Worm (Caenorhabditis elegans) whole organism, L3 larva: ENCODE measurements around the gene F13A2.2.

Experiments
- R02D3.7 ChIP-seq: fragments of 150-350 bp; optimal IDR thresholded peaks from 2 replicates; lab custom pipeline; 2014; ENCODE audit warnings: missing biosample characterization, missing genetic modification characterization
- ZK546.5 ChIP-seq: sonication (generic microtip); optimal IDR thresholded peaks from 2 replicates; lab custom pipeline; 2017; ENCODE audit warnings: missing biosample characterization, missing genetic modification characterization
- aly-2 ChIP-seq: fragments of 150-350 bp; optimal IDR thresholded peaks from 2 replicates; lab custom pipeline; 2014; ENCODE audit warnings: missing biosample characterization, missing genetic modification characterization
- ceh-16 ChIP-seq: sonication (generic microtip); optimal IDR thresholded peaks from 2 replicates; lab custom pipeline; 2017; ENCODE audit warnings: missing biosample characterization, missing genetic modification characterization
- ceh-28 ChIP-seq: fragments of 150-350 bp; optimal IDR thresholded peaks from 2 replicates; lab custom pipeline; 2014; ENCODE audit warnings: missing biosample characterization, missing genetic modification reagents, missing genetic modification characterization
- ceh-82 ChIP-seq: fragments of 150-350 bp; optimal IDR thresholded peaks from 2 replicates; lab custom pipeline; 2014; ENCODE audit warnings: missing biosample characterization, missing genetic modification characterization
- ceh-9 ChIP-seq: sonication (generic microtip); optimal IDR thresholded peaks from 2 replicates; lab custom pipeline; 2018; ENCODE audit warnings: missing biosample characterization, missing genetic modification characterization
- daf-12 ChIP-seq: fragments of 150-350 bp; optimal IDR thresholded peaks from 2 replicates; lab custom pipeline; 2014; ENCODE audit warnings: missing biosample characterization, missing genetic modification reagents, missing genetic modification characterization
- egl-27 ChIP-seq: sonication (generic microtip); optimal IDR thresholded peaks from 4 replicates; lab custom pipeline; 2017; ENCODE audit warnings: missing biosample characterization, missing genetic modification reagents, missing genetic modification characterization
- egl-5 ChIP-seq: fragments of 150-350 bp; optimal IDR thresholded peaks from 2 replicates; lab custom pipeline; 2017; ENCODE audit warnings: missing biosample characterization, missing genetic modification reagents, missing genetic modification characterization, inconsistent platforms
- elt-3 ChIP-seq, 3 experiments: fragments of 150-350 bp in 1 of 3; sonication (generic microtip) in 2 of 3; optimal IDR thresholded peaks; 2 replicates in 2 of 3; 4 replicates in 1 of 3; lab custom pipeline; 2014 to 2017; ENCODE audit warnings: missing biosample characterization in 3 of 3, missing genetic modification characterization in 3 of 3
- fkh-10 ChIP-seq: sonication (generic microtip); optimal IDR thresholded peaks from 2 replicates; lab custom pipeline; 2017; ENCODE audit warnings: missing biosample characterization, missing genetic modification reagents, missing genetic modification characterization
- fkh-2 ChIP-seq: fragments of 150-350 bp; optimal IDR thresholded peaks from 2 replicates; lab custom pipeline; 2014; ENCODE audit warnings: missing biosample characterization, missing genetic modification reagents, missing genetic modification characterization
- fos-1 ChIP-seq: fragments of 150-350 bp; optimal IDR thresholded peaks from 2 replicates; lab custom pipeline; 2014; ENCODE audit warnings: missing biosample characterization, missing genetic modification characterization
- hmg-11 ChIP-seq: sonication (generic microtip); optimal IDR thresholded peaks from 2 replicates; lab custom pipeline; 2016; ENCODE audit warnings: missing genetic modification characterization, missing compliant biosample characterization
- jun-1 ChIP-seq: fragments of 150-350 bp; optimal IDR thresholded peaks from 2 replicates; lab custom pipeline; 2014; ENCODE audit warnings: missing biosample characterization, missing genetic modification reagents, missing genetic modification characterization
- lin-15B ChIP-seq: fragments of 150-350 bp; optimal IDR thresholded peaks from 2 replicates; lab custom pipeline; 2014; ENCODE audit warnings: missing biosample characterization, missing genetic modification characterization
- lsy-12 ChIP-seq: sonication (generic microtip); optimal IDR thresholded peaks from 2 replicates; lab custom pipeline; 2016; ENCODE audit warnings: mild to moderate bottlenecking, missing genetic modification characterization, missing compliant biosample characterization
- mdl-1 ChIP-seq: fragments of 150-350 bp; optimal IDR thresholded peaks from 2 replicates; lab custom pipeline; 2014; ENCODE audit warnings: missing biosample characterization, missing genetic modification characterization
- mml-1 ChIP-seq: fragments of 150-350 bp; sonication (generic microtip); optimal IDR thresholded peaks from 3 replicates; lab custom pipeline; 2014; ENCODE audit warnings: missing biosample characterization, missing genetic modification characterization
- nfya-1 ChIP-seq: sonication (generic microtip); optimal IDR thresholded peaks from 2 replicates; lab custom pipeline; 2017; ENCODE audit warnings: missing genetic modification characterization, mild to moderate bottlenecking, missing compliant biosample characterization, antibody characterized with exemption, moderate library complexity; ENCODE audit not compliant: insufficient read depth
- nhr-11 ChIP-seq: fragments of 150-350 bp; optimal IDR thresholded peaks from 2 replicates; lab custom pipeline; 2014; ENCODE audit warnings: missing biosample characterization, missing genetic modification characterization
- nhr-12 ChIP-seq: fragments of 150-350 bp; optimal IDR thresholded peaks from 2 replicates; lab custom pipeline; 2014; ENCODE audit warnings: missing biosample characterization, missing genetic modification characterization
- nhr-23 ChIP-seq: fragments of 150-350 bp; optimal IDR thresholded peaks from 2 replicates; lab custom pipeline; 2014; ENCODE audit warnings: missing biosample characterization, missing genetic modification reagents, missing genetic modification characterization
- nhr-237 ChIP-seq: fragments of 150-350 bp; optimal IDR thresholded peaks from 2 replicates; lab custom pipeline; 2014; ENCODE audit warnings: missing biosample characterization, missing genetic modification characterization
- nhr-25 ChIP-seq: sonication (generic microtip); optimal IDR thresholded peaks from 2 replicates; lab custom pipeline; 2017; ENCODE audit warnings: missing biosample characterization, missing genetic modification characterization
- nhr-67 ChIP-seq: fragments of 150-350 bp; optimal IDR thresholded peaks from 2 replicates; lab custom pipeline; 2014; ENCODE audit warnings: missing biosample characterization, missing genetic modification characterization
- nhr-76 ChIP-seq: fragments of 150-350 bp; sonication (generic microtip); optimal IDR thresholded peaks from 5 replicates; lab custom pipeline; 2014; ENCODE audit warnings: missing biosample characterization, missing genetic modification characterization
- pha-4 ChIP-seq: fragments of 150-350 bp; optimal IDR thresholded peaks from 2 replicates; lab custom pipeline; 2014; ENCODE audit warnings: missing biosample characterization, missing genetic modification reagents, missing genetic modification characterization
- pqm-1 ChIP-seq: fragments of 150-350 bp; optimal IDR thresholded peaks from 2 replicates; lab custom pipeline; 2017; ENCODE audit warnings: missing biosample characterization, missing genetic modification characterization, inconsistent platforms
- sea-2 ChIP-seq: fragments of 150-350 bp; sonication (generic microtip); optimal IDR thresholded peaks from 4 replicates; lab custom pipeline; 2014; ENCODE audit warnings: missing biosample characterization, missing genetic modification reagents, missing genetic modification characterization
- skn-1 ChIP-seq: fragments of 150-350 bp; optimal IDR thresholded peaks from 2 replicates; lab custom pipeline; 2014; ENCODE audit warnings: missing biosample characterization, missing genetic modification characterization
- snpc-4 ChIP-seq: fragments of 150-350 bp; optimal IDR thresholded peaks from 2 replicates; lab custom pipeline; 2014; ENCODE audit warnings: missing biosample characterization, missing genetic modification characterization
- tbx-2 ChIP-seq: sonication (generic microtip); optimal IDR thresholded peaks from 2 replicates; lab custom pipeline; 2016; ENCODE audit warnings: mild to moderate bottlenecking, missing genetic modification characterization, missing compliant biosample characterization
- unc-39 ChIP-seq: sonication (generic microtip); optimal IDR thresholded peaks from 4 replicates; lab custom pipeline; 2017; ENCODE audit warnings: missing biosample characterization, missing genetic modification characterization
- unc-62 ChIP-seq: fragments of 150-350 bp; sonication (generic microtip); optimal IDR thresholded peaks from 4 replicates; lab custom pipeline; 2014; ENCODE audit warnings: missing biosample characterization, missing genetic modification reagents, missing genetic modification characterization
- zag-1 ChIP-seq: fragments of 150-350 bp; optimal IDR thresholded peaks from 2 replicates; lab custom pipeline; 2014; ENCODE audit warnings: missing biosample characterization, missing genetic modification characterization
- ztf-11 ChIP-seq: fragments of 150-350 bp; optimal IDR thresholded peaks from 2 replicates; lab custom pipeline; 2014; ENCODE audit warnings: missing biosample characterization, missing genetic modification characterization
- ztf-4 ChIP-seq: fragments of 150-350 bp; optimal IDR thresholded peaks from 2 replicates; lab custom pipeline; 2014; ENCODE audit warnings: missing biosample characterization, missing genetic modification characterization

The F13A2.2 gene

DNA sequence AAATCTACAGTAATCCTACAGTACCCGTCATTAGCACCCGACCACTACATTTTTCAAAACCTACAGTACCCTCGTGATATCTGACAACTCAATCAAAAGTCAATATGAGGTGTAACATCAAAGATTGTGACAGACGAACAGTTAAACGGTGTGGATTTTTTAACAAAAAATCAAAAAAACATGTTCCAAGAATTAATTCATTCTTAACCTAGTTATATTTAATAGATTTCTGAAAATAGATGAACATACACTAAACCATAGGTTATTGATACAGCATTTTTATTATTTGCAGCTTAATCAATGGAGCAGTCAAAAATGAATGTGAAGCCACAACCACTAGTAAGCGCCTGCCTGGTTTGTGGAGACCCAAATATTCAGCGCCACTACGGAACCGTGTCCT lies 23.1 kb upstream of the F13A2.2 start, which contains the start of gene nhr-118:
Gene nhr-118 (plus strand): TSS at position 301 of the 400 bp plus-strand sequence.
- no peak for TF ChIP-seq lsy-12 (tag; lab: Kevin White, UChicago)
- no peak for TF ChIP-seq tbx-2 (tag; lab: Kevin White, UChicago)
- TF ChIP-seq egl-27 (tag; lab: Kevin White, UChicago): no peak
- TF ChIP-seq snpc-4: no peak
- TF ChIP-seq R02D3.7 (tag; lab: Kevin White, UChicago): no peak
- TF ChIP-seq mdl-1: no peak
- no peak for TF ChIP-seq ceh-9 (tag; lab: Kevin White, UChicago)
- TF ChIP-seq ztf-11: no peak
- TF ChIP-seq nhr-23 (tag; lab: Kevin White, UChicago): no peak
- TF ChIP-seq ceh-82: no peak
- TF ChIP-seq nfya-1 (tag; lab: Kevin White, UChicago): no peak
- no peak for TF ChIP-seq egl-5 (tag; lab: Kevin White, UChicago)

DNA sequence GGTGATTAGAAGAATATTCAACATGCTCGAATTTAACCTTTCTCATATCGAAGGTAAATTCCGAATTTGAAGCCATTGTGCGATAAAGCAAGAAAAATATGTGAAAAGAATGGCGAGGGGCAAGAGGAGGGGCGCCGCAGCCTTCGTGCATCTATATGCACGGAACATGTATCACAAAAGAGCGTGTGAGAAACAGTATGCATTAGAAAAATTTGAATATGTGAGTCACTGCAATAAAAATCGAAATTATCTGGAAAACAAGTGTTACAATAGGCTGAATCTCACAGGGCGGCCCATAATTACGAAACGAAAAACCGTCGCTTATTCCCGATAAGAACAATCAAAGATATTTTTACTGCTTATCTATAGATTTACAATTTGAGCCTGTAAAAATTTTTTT lies 17.5 kb upstream of the F13A2.2 start, which contains the start of gene F13A2.5:
Gene F13A2.5 (minus strand): TSS at position 101 of the 400 bp plus-strand sequence.
- TF ChIP-seq fkh-2 (tag; lab: Kevin White, UChicago): no peak
- no peak for TF ChIP-seq snpc-4
- no peak for TF ChIP-seq nhr-25 (tag; lab: Kevin White, UChicago)
- no peak for TF ChIP-seq nhr-12 (tag; lab: Kevin White, UChicago)
- no peak for TF ChIP-seq hmg-11 (tag; lab: Kevin White, UChicago)
- TF ChIP-seq ztf-4 (tag; lab: Kevin White, UChicago): no peak
- no peak for TF ChIP-seq unc-39 (tag; lab: Kevin White, UChicago)
- no peak for TF ChIP-seq daf-12 (tag; lab: Kevin White, UChicago)
- TF ChIP-seq pha-4 (tag; lab: Kevin White, UChicago): no peak
- no peak for TF ChIP-seq nhr-11
- TF ChIP-seq nhr-76: no peak
- no peak for TF ChIP-seq ztf-11
- no peak for TF ChIP-seq sea-2 (GFP tag; lab: Kevin White, UChicago)
- TF ChIP-seq egl-27 (tag; lab: Kevin White, UChicago): no peak

DNA sequence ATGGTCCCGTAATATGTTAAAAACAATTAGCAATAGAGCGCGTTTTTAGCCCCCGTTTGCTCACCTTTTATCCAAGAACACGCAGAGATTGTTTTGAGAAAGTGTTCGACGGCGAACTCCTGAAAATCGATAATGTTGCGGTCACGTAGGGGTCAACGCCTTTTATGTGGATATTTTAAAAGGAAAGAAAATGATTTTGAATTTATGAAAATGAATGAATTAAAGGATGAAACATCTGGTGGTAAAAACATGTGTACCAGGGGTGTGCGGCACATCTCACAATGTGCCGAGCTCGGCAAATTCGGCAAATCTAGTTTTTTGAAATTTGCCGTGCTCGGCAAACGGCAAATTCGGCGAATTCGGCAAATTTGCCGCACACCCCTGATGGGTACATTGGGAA lies 15.7 kb upstream of the F13A2.2 start, which contains the start of gene F13A2.4:
Gene F13A2.4 (minus strand): TSS at position 101 of the 400 bp plus-strand sequence.
- TF ChIP-seq tbx-2 (tag; lab: Kevin White, UChicago) (no peak), nhr-67 (tag; lab: Kevin White, UChicago) (no peak), ZK546.5 (tag; lab: Kevin White, UChicago) (no peak), nhr-23 (tag; lab: Kevin White, UChicago) (no peak), ztf-4 (tag; lab: Kevin White, UChicago) (no peak), nhr-237 (tag; lab: Kevin White, UChicago) (no peak), pqm-1 (tag; lab: Kevin White, UChicago) (no peak), nhr-76 (no peak), nhr-12 (tag; lab: Kevin White, UChicago) (no peak)

DNA sequence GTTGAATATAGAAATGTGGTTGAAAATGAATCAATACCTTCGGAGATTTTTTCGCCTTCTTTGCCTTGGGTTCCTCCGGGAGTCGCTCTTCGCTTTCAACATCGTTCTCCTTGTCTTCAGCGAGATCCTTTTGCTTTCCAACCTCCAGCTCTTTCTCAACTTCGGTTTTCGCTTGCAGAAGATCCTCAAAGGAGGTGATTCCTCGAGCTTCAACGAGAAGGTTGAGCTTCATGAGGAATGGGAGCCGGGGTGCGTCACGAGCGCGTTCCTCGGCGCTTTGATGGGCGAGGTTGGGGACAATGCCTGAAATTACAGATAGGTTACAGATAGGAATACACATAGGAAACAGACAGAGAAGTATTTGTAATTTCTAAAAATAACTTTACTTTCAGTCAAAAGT lies 14.5 kb upstream of the F13A2.2 start:
- TF ChIP-seq daf-12 (tag; lab: Kevin White, UChicago): no peak
- no peak for TF ChIP-seq mml-1 (tag; lab: Kevin White, UChicago)
- no peak for TF ChIP-seq unc-39 (tag; lab: Kevin White, UChicago)
- TF ChIP-seq tbx-2 (tag; lab: Kevin White, UChicago): no peak
- no peak for TF ChIP-seq nhr-67 (tag; lab: Kevin White, UChicago)
- TF ChIP-seq R02D3.7 (tag; lab: Kevin White, UChicago): no peak
- no peak for TF ChIP-seq skn-1 (tag; lab: Kevin White, UChicago)
- TF ChIP-seq ceh-82: no peak
- TF ChIP-seq fkh-10 (GFP tag; lab: Kevin White, UChicago): no peak
- no peak for TF ChIP-seq jun-1 (tag; lab: Kevin White, UChicago)
- no peak for TF ChIP-seq lin-15B

DNA sequence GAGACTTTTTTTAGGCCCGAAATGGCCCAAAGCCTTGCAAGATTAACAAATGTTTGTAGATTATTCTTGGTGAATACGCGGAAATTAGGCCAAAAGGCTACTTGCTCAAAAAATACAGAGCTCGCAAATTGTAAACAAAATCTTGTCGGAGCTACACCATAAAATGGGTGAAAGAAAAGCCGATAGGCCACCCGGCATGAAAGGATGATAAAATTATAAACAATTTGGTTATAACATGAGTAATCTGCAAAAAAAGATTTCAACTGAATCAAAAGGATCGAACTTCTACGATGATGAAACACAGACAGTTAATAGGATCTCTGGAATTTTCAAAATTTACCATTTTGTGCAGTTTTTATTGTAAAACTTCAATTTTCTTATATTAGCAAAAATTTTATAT lies 13.7 kb upstream of the F13A2.2 start:
- TF ChIP-seq fkh-2 (tag; lab: Kevin White, UChicago): no peak
- TF ChIP-seq fos-1 (tag; lab: Kevin White, UChicago): no peak
- TF ChIP-seq snpc-4: no peak
- no peak for TF ChIP-seq ceh-28 (tag; lab: Kevin White, UChicago)
- no peak for TF ChIP-seq R02D3.7 (tag; lab: Kevin White, UChicago)
- TF ChIP-seq sea-2 (GFP tag; lab: Kevin White, UChicago): no peak
- no peak for TF ChIP-seq ceh-82
- TF ChIP-seq nfya-1 (tag; lab: Kevin White, UChicago): no peak
- TF ChIP-seq zag-1 (tag; lab: Kevin White, UChicago): no peak
- no peak for TF ChIP-seq ceh-9 (tag; lab: Kevin White, UChicago)
- no peak for TF ChIP-seq nhr-23 (tag; lab: Kevin White, UChicago)
- TF ChIP-seq nhr-25 (tag; lab: Kevin White, UChicago): no peak
- TF ChIP-seq aly-2 (tag; lab: Kevin White, UChicago): no peak
- no peak for TF ChIP-seq unc-62
- TF ChIP-seq ceh-16 (tag; lab: Kevin White, UChicago): no peak
- TF ChIP-seq elt-3 (tag; optimal IDR thresholded peaks at IDR 0.05; lab: Kevin White, UChicago): no peak
- TF ChIP-seq nhr-67 (tag; lab: Kevin White, UChicago): no peak
- no peak for TF ChIP-seq ztf-11
